Worm (Caenorhabditis elegans) whole organism, L3 larva: Measurements from ENCODE around the gene skpo-2.

Experiments
- ceh-28 ChIP-seq: fragments of 150-350 bp; optimal IDR thresholded peaks from 2 replicates; lab custom pipeline; 2014; ENCODE audit warnings: missing biosample characterization, missing genetic modification reagents, missing genetic modification characterization
- ceh-82 ChIP-seq: fragments of 150-350 bp; optimal IDR thresholded peaks from 2 replicates; lab custom pipeline; 2014; ENCODE audit warnings: missing biosample characterization, missing genetic modification characterization
- ceh-9 ChIP-seq: sonication (generic microtip); optimal IDR thresholded peaks from 2 replicates; lab custom pipeline; 2018; ENCODE audit warnings: missing biosample characterization, missing genetic modification characterization
- egl-5 ChIP-seq: fragments of 150-350 bp; optimal IDR thresholded peaks from 2 replicates; lab custom pipeline; 2017; ENCODE audit warnings: missing biosample characterization, missing genetic modification reagents, missing genetic modification characterization, inconsistent platforms
- elt-3 ChIP-seq, 3 experiments: fragments of 150-350 bp in 1 of 3; sonication (generic microtip) in 2 of 3; optimal IDR thresholded peaks; 2 replicates in 2 of 3; 4 replicates in 1 of 3; lab custom pipeline; 2014 to 2017; ENCODE audit warnings: missing biosample characterization in 3 of 3, missing genetic modification characterization in 3 of 3
- mdl-1 ChIP-seq: fragments of 150-350 bp; optimal IDR thresholded peaks from 2 replicates; lab custom pipeline; 2014; ENCODE audit warnings: missing biosample characterization, missing genetic modification characterization
- mml-1 ChIP-seq: fragments of 150-350 bp; sonication (generic microtip); optimal IDR thresholded peaks from 3 replicates; lab custom pipeline; 2014; ENCODE audit warnings: missing biosample characterization, missing genetic modification characterization
- nhr-12 ChIP-seq: fragments of 150-350 bp; optimal IDR thresholded peaks from 2 replicates; lab custom pipeline; 2014; ENCODE audit warnings: missing biosample characterization, missing genetic modification characterization
- nhr-77 ChIP-seq: fragments of 150-350 bp; optimal IDR thresholded peaks from 2 replicates; lab custom pipeline; 2014; ENCODE audit warnings: missing biosample characterization, missing genetic modification characterization
- skn-1 ChIP-seq: fragments of 150-350 bp; optimal IDR thresholded peaks from 2 replicates; lab custom pipeline; 2014; ENCODE audit warnings: missing biosample characterization, missing genetic modification characterization
- unc-39 ChIP-seq: sonication (generic microtip); optimal IDR thresholded peaks from 4 replicates; lab custom pipeline; 2017; ENCODE audit warnings: missing biosample characterization, missing genetic modification characterization
- unc-62 ChIP-seq: fragments of 150-350 bp; sonication (generic microtip); optimal IDR thresholded peaks from 4 replicates; lab custom pipeline; 2014; ENCODE audit warnings: missing biosample characterization, missing genetic modification reagents, missing genetic modification characterization
- ztf-4 ChIP-seq: fragments of 150-350 bp; optimal IDR thresholded peaks from 2 replicates; lab custom pipeline; 2014; ENCODE audit warnings: missing biosample characterization, missing genetic modification characterization

- no peak for TF ChIP-seq ceh-82 (tag; lab: Kevin White, UChicago)
- no peak for TF ChIP-seq nhr-77 (tag; lab: Kevin White, UChicago)
- TF ChIP-seq skn-1 (tag; lab: Kevin White, UChicago): no peak
- no peak for TF ChIP-seq mml-1 (tag; lab: Kevin White, UChicago)
- no peak for TF ChIP-seq mdl-1 (tag; lab: Kevin White, UChicago)
- TF ChIP-seq unc-39 (tag; lab: Kevin White, UChicago): no peak
- no peak for TF ChIP-seq ceh-9 (tag; lab: Kevin White, UChicago)
- no peak for TF ChIP-seq ztf-4 (tag; lab: Kevin White, UChicago)
- no peak for TF ChIP-seq egl-5 (tag; lab: Kevin White, UChicago)
- TF ChIP-seq unc-62 (GFP tag; lab: Kevin White, UChicago): peak; percentile 43
- TF ChIP-seq elt-3 (tag; optimal IDR thresholded peaks at IDR 0.05; lab: Kevin White, UChicago): no peak
- no peak for TF ChIP-seq nhr-12 (tag; lab: Kevin White, UChicago)
- no peak for TF ChIP-seq ceh-28 (tag; lab: Kevin White, UChicago)
These were observed 1.3 kb downstream of the skpo-2 start for ce11 chrII:3434893-3435503.
